Worm (Caenorhabditis elegans): ENCODE measurements around the gene mdt-28.

The mdt-28 gene

ce11 chrV:15562541-15562940 is 12.7 kb downstream of the mdt-28 start:
- no peak for TF ChIP-seq elt-2 (tag; optimal IDR thresholded peaks at IDR 0.05)
- no peak for TF ChIP-seq ceh-82 (tag; optimal IDR thresholded peaks at IDR 0.05)
- peak; percentile 51 for TF ChIP-seq nfya-1 (tag; optimal IDR thresholded peaks at IDR 0.05; ENCODE audit: insufficient read depth)

- no peak for TF ChIP-seq ama-1 (optimal IDR thresholded peaks at IDR 0.05)
- TF ChIP-seq elt-1 (tag; optimal IDR thresholded peaks at IDR 0.05) = peak; percentile 0
Measured at ce11 chrV:15559729-15560128, 15.5 kb downstream of the mdt-28 start.

DNA sequence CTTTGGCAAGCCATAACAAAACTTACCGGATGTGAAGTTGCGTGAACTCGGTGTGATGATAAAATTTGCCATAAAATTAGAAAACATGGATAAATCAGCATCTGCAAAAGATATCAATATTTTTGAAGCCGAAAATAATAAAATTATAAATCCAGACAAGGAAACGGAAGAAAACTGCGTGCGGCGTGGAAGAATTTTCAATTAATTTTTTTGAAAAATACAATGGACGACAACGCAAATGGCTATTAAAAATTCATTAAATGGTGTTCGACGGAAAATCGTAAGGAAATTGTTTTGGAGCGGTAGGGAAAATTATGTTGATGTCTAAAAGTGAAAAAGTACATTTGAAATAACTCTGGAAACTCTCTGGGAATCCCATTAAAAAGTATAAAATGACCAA is 16.2 kb downstream of the mdt-28 start, which contains the start of gene acr-18:
Gene acr-18, minus strand, starts transcription at position 101 of the 400 bp plus-strand sequence.
- TF ChIP-seq nhr-237 (tag; optimal IDR thresholded peaks at IDR 0.05) (no peak), nhr-43 (tag; optimal IDR thresholded peaks at IDR 0.05; ENCODE audit: poor library complexity, severe bottlenecking) (no peak), daf-12 (tag; optimal IDR thresholded peaks at IDR 0.05) (no peak), elt-1 (tag; optimal IDR thresholded peaks at IDR 0.05) (no peak), mml-1 (tag; optimal IDR thresholded peaks at IDR 0.05) (no peak), egl-5 (tag; optimal IDR thresholded peaks at IDR 0.05) (no peak), fos-1 (tag; optimal IDR thresholded peaks at IDR 0.05) (no peak)

ce11 chrV:15553869-15554268 is 21.3 kb downstream of the mdt-28 start:
- TF ChIP-seq zag-1 (tag; optimal IDR thresholded peaks at IDR 0.05) (no peak), nhr-43 (tag; optimal IDR thresholded peaks at IDR 0.05; ENCODE audit: poor library complexity, severe bottlenecking) (peak; percentile 20), elt-2 (tag; optimal IDR thresholded peaks at IDR 0.05) (peak; percentile 6), aly-2 (tag; optimal IDR thresholded peaks at IDR 0.05) (no peak), pqm-1 (tag; optimal IDR thresholded peaks at IDR 0.05) (peak; percentile 16), ztf-11 (tag; optimal IDR thresholded peaks at IDR 0.05) (no peak), nfya-1 (tag; optimal IDR thresholded peaks at IDR 0.05; ENCODE audit: insufficient read depth) (peak; percentile 38), hmg-11 (tag; optimal IDR thresholded peaks at IDR 0.05) (peak; percentile 43)

DNA sequence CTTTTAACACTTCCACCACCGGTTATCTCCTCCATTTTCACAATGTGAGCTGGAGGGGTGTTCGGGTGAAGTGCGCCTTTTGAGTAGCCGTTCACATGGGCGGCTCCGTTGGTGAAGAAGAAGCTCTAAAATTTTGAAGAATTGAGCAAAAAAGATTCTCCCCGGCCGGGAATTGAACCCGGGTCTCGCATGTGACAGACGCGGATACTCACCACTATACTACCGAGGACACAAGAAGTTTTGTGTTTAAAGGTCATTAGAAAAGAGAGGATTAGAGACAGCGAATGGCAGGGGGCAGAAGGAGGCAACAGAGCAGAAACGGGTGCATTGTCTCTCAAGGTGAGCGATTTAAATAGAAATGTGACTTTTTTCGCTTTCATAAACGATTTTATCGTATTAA is 23.6 kb downstream of the mdt-28 start:
- TF ChIP-seq ceh-28 (tag; optimal IDR thresholded peaks at IDR 0.05) (no peak), snpc-4 (tag; optimal IDR thresholded peaks at IDR 0.05) (peak; percentile 11), elt-2 (tag; optimal IDR thresholded peaks at IDR 0.05) (peak; percentile 26), tbx-2 (tag; optimal IDR thresholded peaks at IDR 0.05) (peak; percentile 44), ztf-11 (tag; optimal IDR thresholded peaks at IDR 0.05) (no peak), skn-1 (tag; optimal IDR thresholded peaks at IDR 0.05) (peak; percentile 17), pha-4 (tag; optimal IDR thresholded peaks at IDR 0.05) (peak; percentile 44), nfya-1 (tag; optimal IDR thresholded peaks at IDR 0.05; ENCODE audit: insufficient read depth) (peak; percentile 52), nhr-43 (tag; optimal IDR thresholded peaks at IDR 0.05; ENCODE audit: poor library complexity, severe bottlenecking) (peak; percentile 53), nhr-28 (tag; optimal IDR thresholded peaks at IDR 0.05) (no peak), daf-12 (tag; optimal IDR thresholded peaks at IDR 0.05) (no peak), hmg-11 (tag; optimal IDR thresholded peaks at IDR 0.05) (peak; percentile 63), pqm-1 (tag; optimal IDR thresholded peaks at IDR 0.05) (peak; percentile 10), lin-39 (tag; optimal IDR thresholded peaks at IDR 0.05) (peak; percentile 25)

ce11 chrV:15550408-15550807 is 24.8 kb downstream of the mdt-28 start:
- TF ChIP-seq nhr-237 (tag; optimal IDR thresholded peaks at IDR 0.05) (no peak), nhr-77 (tag; optimal IDR thresholded peaks at IDR 0.05) (no peak), ceh-82 (tag; optimal IDR thresholded peaks at IDR 0.05) (no peak), nhr-25 (tag; optimal IDR thresholded peaks at IDR 0.05) (no peak), mdl-1 (tag; optimal IDR thresholded peaks at IDR 0.05) (no peak), tbx-2 (tag; optimal IDR thresholded peaks at IDR 0.05) (no peak), mml-1 (tag; optimal IDR thresholded peaks at IDR 0.05) (no peak)

DNA sequence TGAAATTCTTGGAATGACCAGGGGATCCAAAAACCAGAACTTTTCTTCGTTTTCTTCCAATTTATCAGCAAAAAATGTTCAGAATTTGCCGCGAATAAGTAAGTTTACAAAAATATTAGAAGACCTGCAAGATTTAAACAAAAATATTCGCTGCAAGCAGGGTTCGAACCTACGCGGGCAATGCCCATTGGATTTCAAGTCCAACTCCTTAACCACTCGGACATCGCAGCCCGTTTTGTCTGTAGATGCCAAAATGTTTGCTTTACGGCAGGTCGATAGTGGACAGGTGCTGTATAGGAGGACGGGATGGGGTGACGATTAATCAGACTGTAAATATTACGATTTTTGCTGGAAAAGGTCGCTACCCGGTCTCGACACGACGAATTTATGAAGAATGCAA is 27.5 kb downstream of the mdt-28 start:
- TF ChIP-seq unc-39 (tag; optimal IDR thresholded peaks at IDR 0.05) (no peak), nhr-43 (tag; optimal IDR thresholded peaks at IDR 0.05; ENCODE audit: poor library complexity, severe bottlenecking) (peak; percentile 39)

- no peak for TF ChIP-seq nhr-43 (tag; optimal IDR thresholded peaks at IDR 0.05; ENCODE audit: poor library complexity, severe bottlenecking)
- TF ChIP-seq nhr-237 (tag; optimal IDR thresholded peaks at IDR 0.05) = no peak
- TF ChIP-seq nfya-1 (tag; optimal IDR thresholded peaks at IDR 0.05; ENCODE audit: insufficient read depth) = peak; percentile 80
Measured at ce11 chrV:15544898-15545297, 30.3 kb downstream of the mdt-28 start, which contains the start of gene glb-14. glb-14 (minus strand) TSS chrV:15544994.

Measured in whole organism, L3 larva.